Fruit fly (Drosophila melanogaster) whole organism, embryonic: ENCODE data around the gene eas.

ENCODE experiments used
- Abd-B ChIP-seq: fragments of 200-800 bp; sonication (Bioruptor generic); optimal IDR thresholded peaks from 2 replicates; lab custom pipeline; 2018; ENCODE audit warnings: missing biosample characterization, mild to moderate bottlenecking, missing genetic modification characterization, moderate library complexity
- Bdp1 ChIP-seq: fragments of 200-800 bp; sonication (Bioruptor generic); optimal IDR thresholded peaks from 3 replicates; lab custom pipeline; 2016; ENCODE audit warnings: missing biosample characterization, missing genetic modification characterization
- Bteb2 ChIP-seq: fragments of 200-800 bp; sonication (Bioruptor generic); optimal IDR thresholded peaks from 2 replicates; lab custom pipeline; 2016; ENCODE audit warnings: missing biosample characterization, missing genetic modification characterization
- CG10565 ChIP-seq: fragments of 200-800 bp; sonication (Bioruptor generic); optimal IDR thresholded peaks from 3 replicates; lab custom pipeline; 2016; ENCODE audit warnings: missing biosample characterization, mild to moderate bottlenecking, missing genetic modification characterization
- CG11093 ChIP-seq: fragments of 200-800 bp; sonication (Bioruptor generic); IDR thresholded peaks from 3 replicates; pipeline ENCODE4 v1.3.6; 2022; ENCODE audit warnings: missing biosample characterization, missing genetic modification characterization
- CG12942 ChIP-seq: fragments of 200-800 bp; sonication (Bioruptor generic); optimal IDR thresholded peaks from 3 replicates; lab custom pipeline; 2016; ENCODE audit warnings: missing biosample characterization, missing genetic modification characterization
- CG15601 ChIP-seq: fragments of 200-800 bp; sonication (Bioruptor generic); optimal IDR thresholded peaks from 3 replicates; lab custom pipeline; 2019; ENCODE audit warnings: missing biosample characterization, mild to moderate bottlenecking, missing genetic modification characterization, moderate library complexity
- CG17186 ChIP-seq: fragments of 200-800 bp; sonication (Bioruptor generic); optimal IDR thresholded peaks from 3 replicates; lab custom pipeline; 2017; ENCODE audit warnings: missing biosample characterization, missing genetic modification reagents, missing genetic modification characterization
- CG17359 ChIP-seq: fragments of 200-800 bp; sonication (Bioruptor generic); optimal IDR thresholded peaks from 3 replicates; lab custom pipeline; 2018; ENCODE audit warnings: missing biosample characterization, mild to moderate bottlenecking, missing genetic modification characterization, moderate library complexity
- CG17385 ChIP-seq: fragments of 200-800 bp; sonication (Bioruptor generic); optimal IDR thresholded peaks from 3 replicates; lab custom pipeline; 2018; ENCODE audit warnings: missing biosample characterization, mild to moderate bottlenecking, missing genetic modification characterization
- CG17802 ChIP-seq: fragments of 200-800 bp; sonication (Bioruptor generic); optimal IDR thresholded peaks from 2 replicates; lab custom pipeline; 2018; ENCODE audit warnings: missing biosample characterization, mild to moderate bottlenecking, missing genetic modification characterization, moderate library complexity
- CG2120 ChIP-seq: fragments of 200-800 bp; sonication (Bioruptor generic); optimal IDR thresholded peaks from 3 replicates; lab custom pipeline; 2016; ENCODE audit warnings: missing biosample characterization, missing genetic modification characterization
- CG2199 ChIP-seq: fragments of 200-800 bp; sonication (Bioruptor generic); IDR thresholded peaks from 3 replicates; pipeline ENCODE4 v1.3.6; 2022; ENCODE audit warnings: missing biosample characterization, missing genetic modification characterization
- CG3838 ChIP-seq: fragments of 200-800 bp; sonication (Bioruptor generic); optimal IDR thresholded peaks from 3 replicates; lab custom pipeline; 2016; ENCODE audit warnings: missing biosample characterization, missing genetic modification characterization
- CG3847 ChIP-seq: fragments of 200-800 bp; sonication (Bioruptor generic); IDR thresholded peaks from 2 replicates; pipeline ENCODE4 v1.3.6; 2022; ENCODE audit warnings: missing biosample characterization, missing genetic modification characterization
- CG4360 ChIP-seq: fragments of 200-800 bp; sonication (Bioruptor generic); IDR thresholded peaks from 2 replicates; pipeline ENCODE4 v1.3.6; 2022; ENCODE audit warnings: missing biosample characterization, missing genetic modification characterization
- CG43689 ChIP-seq: fragments of 200-800 bp; sonication (Bioruptor generic); IDR thresholded peaks from 2 replicates; pipeline ENCODE4 v1.3.6; 2022; ENCODE audit warnings: missing biosample characterization, missing genetic modification characterization
- CG4730 ChIP-seq: fragments of 200-800 bp; sonication (Bioruptor generic); IDR thresholded peaks from 2 replicates; pipeline ENCODE4 v1.3.6; 2022; ENCODE audit warnings: missing biosample characterization, missing genetic modification characterization
- CG5953 ChIP-seq: fragments of 200-800 bp; sonication (Bioruptor generic); IDR thresholded peaks from 2 replicates; pipeline ENCODE4 v1.3.6; 2022; ENCODE audit warnings: missing biosample characterization, missing genetic modification characterization
- CG7745 ChIP-seq: fragments of 200-800 bp; sonication (Bioruptor generic); optimal IDR thresholded peaks from 2 replicates; lab custom pipeline; 2018; ENCODE audit warnings: missing biosample characterization, mild to moderate bottlenecking, missing genetic modification characterization, moderate library complexity
- CG8478 ChIP-seq: fragments of >200 bp; optimal IDR thresholded peaks from 2 replicates; lab custom pipeline; 2018
- CG9609 ChIP-seq: fragments of 200-800 bp; sonication (Bioruptor generic); optimal IDR thresholded peaks from 3 replicates; lab custom pipeline; 2016; ENCODE audit warnings: missing biosample characterization, missing genetic modification characterization
- CG9876 ChIP-seq: fragments of 200-800 bp; sonication (Bioruptor generic); optimal IDR thresholded peaks from 2 replicates; lab custom pipeline; 2016; ENCODE audit warnings: missing biosample characterization, missing genetic modification characterization
- CG9932 ChIP-seq: fragments of 200-800 bp; sonication (Bioruptor generic); IDR thresholded peaks from 2 replicates; pipeline ENCODE4 v1.3.6; 2022; ENCODE audit warnings: missing biosample characterization, missing genetic modification characterization
- Dbx ChIP-seq: fragments of 200-800 bp; sonication (Bioruptor generic); IDR thresholded peaks from 3 replicates; pipeline ENCODE4 v1.3.6; 2022; ENCODE audit warnings: missing biosample characterization, missing genetic modification characterization
- Deaf1 ChIP-seq: fragments of 200-800 bp; optimal IDR thresholded peaks from 3 replicates; lab custom pipeline; 2019; ENCODE audit warnings: missing biosample characterization, mild to moderate bottlenecking, missing genetic modification characterization, moderate library complexity
- Dek ChIP-seq: fragments of 200-800 bp; sonication (Bioruptor generic); optimal IDR thresholded peaks from 3 replicates; lab custom pipeline; 2019; ENCODE audit warnings: missing biosample characterization, mild to moderate bottlenecking, missing genetic modification characterization, moderate library complexity
- Ets97D ChIP-seq: fragments of 200-800 bp; sonication (Bioruptor generic); optimal IDR thresholded peaks from 3 replicates; lab custom pipeline; 2016; ENCODE audit warnings: missing biosample characterization, missing genetic modification characterization
- Fer3 ChIP-seq: fragments of 200-800 bp; sonication (Bioruptor generic); optimal IDR thresholded peaks from 2 replicates; lab custom pipeline; 2018; ENCODE audit warnings: missing biosample characterization, mild to moderate bottlenecking, missing genetic modification characterization, moderate library complexity
- H2.0 ChIP-seq: fragments of 200-800 bp; sonication (Bioruptor generic); IDR thresholded peaks from 2 replicates; pipeline ENCODE4 v1.3.6; 2022; ENCODE audit warnings: missing biosample characterization, missing genetic modification characterization
- HmgD ChIP-seq: fragments of 200-800 bp; sonication (Bioruptor generic); optimal IDR thresholded peaks from 3 replicates; lab custom pipeline; 2016; ENCODE audit warnings: missing biosample characterization, missing genetic modification characterization
- Hr3 ChIP-seq: fragments of 200-800 bp; sonication (Bioruptor generic); optimal IDR thresholded peaks from 3 replicates; lab custom pipeline; 2016; ENCODE audit warnings: missing biosample characterization, missing genetic modification characterization
- Hsf ChIP-seq: fragments of 200-800 bp; sonication (Bioruptor generic); optimal IDR thresholded peaks from 3 replicates; lab custom pipeline; 2016; ENCODE audit warnings: missing biosample characterization, missing genetic modification characterization
- MESR4 ChIP-seq: fragments of 200-800 bp; sonication (Bioruptor generic); optimal IDR thresholded peaks from 2 replicates; lab custom pipeline; 2018; ENCODE audit warnings: missing biosample characterization, mild to moderate bottlenecking, missing genetic modification characterization, moderate library complexity
- Mes4 ChIP-seq: fragments of 200-800 bp; sonication (Bioruptor generic); optimal IDR thresholded peaks from 2 replicates; lab custom pipeline; 2016; ENCODE audit warnings: missing biosample characterization, missing genetic modification characterization
- Neu2 ChIP-seq: fragments of 200-800 bp; sonication (Bioruptor generic); optimal IDR thresholded peaks from 3 replicates; lab custom pipeline; 2016; ENCODE audit warnings: missing biosample characterization, missing genetic modification characterization, borderline replicate concordance
- NfI ChIP-seq: fragments of 200-800 bp; sonication (Bioruptor generic); optimal IDR thresholded peaks from 3 replicates; lab custom pipeline; 2018; ENCODE audit warnings: missing biosample characterization, mild to moderate bottlenecking, missing genetic modification characterization, moderate library complexity
- Optix ChIP-seq: fragments of 200-800 bp; sonication (Bioruptor generic); IDR thresholded peaks from 3 replicates; pipeline ENCODE4 v1.3.6; 2022; ENCODE audit warnings: missing biosample characterization, missing genetic modification characterization
- Pdp1 ChIP-seq, 2 experiments: fragments of 200-800 bp; sonication (Bioruptor generic); optimal IDR thresholded peaks; 3 replicates each; lab custom pipeline; 2016; ENCODE audit warnings: missing biosample characterization in 2 of 2, missing genetic modification characterization in 2 of 2, mild to moderate bottlenecking in 1 of 2, moderate library complexity in 1 of 2
- Rx ChIP-seq: fragments of 200-800 bp; sonication (Bioruptor generic); IDR thresholded peaks from 2 replicates; pipeline ENCODE4 v1.3.6; 2022; ENCODE audit warnings: missing biosample characterization, missing genetic modification characterization
- Usf ChIP-seq: fragments of 200-800 bp; sonication (Bioruptor generic); optimal IDR thresholded peaks from 2 replicates; lab custom pipeline; 2017; ENCODE audit warnings: missing genotype, missing biosample characterization, missing genetic modification characterization
- abd-A ChIP-seq: fragments of 200-800 bp; sonication (Bioruptor generic); optimal IDR thresholded peaks from 3 replicates; lab custom pipeline; 2019; ENCODE audit warnings: missing biosample characterization, mild to moderate bottlenecking, missing genetic modification characterization, moderate library complexity
- exex ChIP-seq: fragments of 200-800 bp; sonication (Bioruptor generic); optimal IDR thresholded peaks from 4 replicates; lab custom pipeline; 2018; ENCODE audit warnings: missing biosample characterization, mild to moderate bottlenecking, missing genetic modification characterization, moderate library complexity
- fd102C ChIP-seq: fragments of 200-800 bp; sonication (Bioruptor generic); optimal IDR thresholded peaks from 2 replicates; lab custom pipeline; 2018; ENCODE audit warnings: missing biosample characterization, mild to moderate bottlenecking, missing genetic modification characterization, moderate library complexity
- gem ChIP-seq: fragments of 200-800 bp; sonication (Bioruptor generic); optimal IDR thresholded peaks from 2 replicates; lab custom pipeline; 2019; ENCODE audit warnings: missing biosample characterization, mild to moderate bottlenecking, missing genetic modification characterization, moderate library complexity
- insv ChIP-seq, 2 experiments: fragments of 200-800 bp; sonication (Bioruptor generic); optimal IDR thresholded peaks; 3 replicates each; lab custom pipeline; 2016 to 2018; ENCODE audit warnings: missing biosample characterization in 2 of 2, missing genetic modification characterization in 2 of 2
- nau ChIP-seq: fragments of 200-800 bp; sonication (Bioruptor generic); optimal IDR thresholded peaks from 3 replicates; lab custom pipeline; 2017; ENCODE audit warnings: missing biosample characterization, mild to moderate bottlenecking, missing genetic modification characterization, missing genetic modification reagents
- ranshi ChIP-seq: fragments of 200-800 bp; sonication (Bioruptor generic); IDR thresholded peaks from 2 replicates; pipeline ENCODE4 v1.3.6; 2022; ENCODE audit warnings: missing biosample characterization, missing genetic modification characterization
- slp2 ChIP-seq: fragments of 200-800 bp; sonication (Bioruptor generic); optimal IDR thresholded peaks from 2 replicates; lab custom pipeline; 2016; ENCODE audit warnings: missing biosample characterization, missing genetic modification characterization
- tap ChIP-seq: fragments of 200-800 bp; optimal IDR thresholded peaks from 3 replicates; lab custom pipeline; 2019; ENCODE audit warnings: missing biosample characterization, mild to moderate bottlenecking, missing genetic modification characterization, moderate library complexity
- tll ChIP-seq, 2 experiments: fragments of 200-800 bp in 1 of 2; fragments of >200 bp in 1 of 2; sonication (Bioruptor generic) in 1 of 2; optimal IDR thresholded peaks; 2 replicates each; lab custom pipeline; 2017 to 2019; ENCODE audit warnings: missing biosample characterization in 2 of 2, missing genetic modification characterization in 2 of 2, mild to moderate bottlenecking in 1 of 2, moderate library complexity in 1 of 2
- toy ChIP-seq: fragments of 200-800 bp; sonication (Bioruptor generic); IDR thresholded peaks from 2 replicates; pipeline ENCODE4 v1.3.6; 2022; ENCODE audit warnings: missing biosample characterization, missing genetic modification characterization

Gene eas

DNA sequence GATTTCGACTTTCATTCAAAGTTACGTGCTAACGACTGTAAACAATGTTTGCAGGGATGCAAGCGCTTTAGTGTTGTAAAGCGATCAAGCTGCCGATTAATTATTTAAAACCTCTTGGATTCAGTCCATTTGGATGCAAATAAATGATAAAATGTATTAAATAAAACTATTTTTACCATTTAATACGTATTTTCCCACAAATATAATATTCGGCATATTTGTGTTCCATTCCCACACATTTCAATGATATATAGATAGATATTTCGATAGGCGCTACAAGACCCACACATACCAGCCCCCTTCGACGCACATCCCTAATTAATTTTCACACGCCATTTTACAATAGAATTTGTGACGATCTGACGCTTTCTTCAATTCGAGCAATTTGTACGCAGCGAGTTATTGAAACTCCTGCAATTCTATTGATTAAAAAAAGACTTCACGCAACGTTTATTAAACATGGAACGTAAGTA lies 10.4 kb downstream of the eas start, which contains the start of the genes CG32576 and caz (continued):
- TF ChIP-seq Hr3 (GFP tag; lab: Kevin White, UChicago), result peak; percentile 37
- no peak for TF ChIP-seq CG4360 (GFP tag; lab: Robert Waterston, UW)
- TF ChIP-seq CG10565, result no peak
- TF ChIP-seq H2.0, result no peak
- TF ChIP-seq Neu2 (GFP tag; lab: Kevin White, UChicago), result no peak
- TF ChIP-seq Pdp1 (GFP tag; optimal IDR thresholded peaks at IDR 0.05; lab: Kevin White, UChicago), result peak in 1 of 2 experiments; percentile 12
- no peak for TF ChIP-seq Rx (GFP tag; lab: Robert Waterston, UW)
- TF ChIP-seq exex, result peak; percentile 61
- TF ChIP-seq Usf, result no peak
- no peak for TF ChIP-seq CG11093
- TF ChIP-seq Abd-B (GFP tag; lab: Kevin White, UChicago), result no peak
- no peak for TF ChIP-seq toy (GFP tag; lab: Robert Waterston, UW)
- TF ChIP-seq tap (tag; lab: Kevin White, UChicago), result no peak
- TF ChIP-seq gem, result peak; percentile 57
- TF ChIP-seq CG2120, result peak; percentile 57
- no peak for TF ChIP-seq CG9876 (GFP tag; lab: Kevin White, UChicago)
- TF ChIP-seq Hsf (GFP tag; lab: Kevin White, UChicago), result peak; percentile 4
- peak; percentile 72 for TF ChIP-seq CG15601 (tag; lab: Kevin White, UChicago)
- no peak for TF ChIP-seq CG17359 (tag; lab: Kevin White, UChicago)
- TF ChIP-seq HmgD (GFP tag; lab: Kevin White, UChicago), result no peak
- no peak for TF ChIP-seq CG2199 (GFP tag; lab: Robert Waterston, UW)
- TF ChIP-seq CG43689, result no peak
- no peak for TF ChIP-seq CG12942
- no peak for TF ChIP-seq CG8478 (lab: Kevin White, UChicago)
- TF ChIP-seq NfI (GFP tag; lab: Kevin White, UChicago), result peak; percentile 40
- TF ChIP-seq abd-A (tag; lab: Kevin White, UChicago), result no peak
- TF ChIP-seq CG4730 (GFP tag; lab: Robert Waterston, UW), result no peak
- no peak for TF ChIP-seq Bdp1 (GFP tag; lab: Kevin White, UChicago)
- no peak; the same call in 2 of the 3 replicates for TF ChIP-seq Dbx (GFP tag; lab: Robert Waterston, UW)
- no peak for TF ChIP-seq fd102C (GFP tag; lab: Kevin White, UChicago)
- TF ChIP-seq CG3838 (GFP tag; lab: Kevin White, UChicago), result no peak
- TF ChIP-seq ranshi (GFP tag; lab: Robert Waterston, UW), result no peak
- no peak; the same call in none of the 2 replicates for TF ChIP-seq CG9932 (GFP tag; lab: Robert Waterston, UW)
- no peak for TF ChIP-seq CG7745 (tag; lab: Kevin White, UChicago)
- TF ChIP-seq Bteb2, result no peak
- TF ChIP-seq Ets97D (GFP tag; lab: Kevin White, UChicago), result peak; percentile 29
- no peak for TF ChIP-seq Dek (tag; lab: Kevin White, UChicago)
- TF ChIP-seq CG5953 (GFP tag; lab: Robert Waterston, UW), result no peak
- peak; percentile 85 for TF ChIP-seq MESR4 (GFP tag; lab: Kevin White, UChicago)
- TF ChIP-seq CG17385 (GFP tag; lab: Kevin White, UChicago), result peak; percentile 22
- TF ChIP-seq Optix (GFP tag; lab: Robert Waterston, UW), result no peak
- TF ChIP-seq CG9609 (GFP tag; lab: Kevin White, UChicago), result no peak
- TF ChIP-seq slp2 (GFP tag; lab: Kevin White, UChicago), result no peak
- TF ChIP-seq Mes4 (GFP tag; lab: Kevin White, UChicago), result no peak
- TF ChIP-seq Deaf1, result peak; percentile 12
- TF ChIP-seq CG3847 (GFP tag; lab: Robert Waterston, UW), result peak; percentile 60
- no peak for TF ChIP-seq CG17802 (tag; lab: Kevin White, UChicago)
- no peak for TF ChIP-seq nau (GFP tag; lab: Kevin White, UChicago)
- peak; percentile 13 for TF ChIP-seq CG17186
- TF ChIP-seq insv (GFP tag; optimal IDR thresholded peaks at IDR 0.05; lab: Kevin White, UChicago), result no peak
- no peak for TF ChIP-seq Fer3 (tag; lab: Kevin White, UChicago)
- peak in 1 of 2 experiments; percentile 11 for TF ChIP-seq tll (GFP tag; optimal IDR thresholded peaks at IDR 0.05; lab: Kevin White, UChicago)
